Fruit fly (Drosophila melanogaster): Measurements from ENCODE around the gene CG15545.

Gene CG15545

DNA sequence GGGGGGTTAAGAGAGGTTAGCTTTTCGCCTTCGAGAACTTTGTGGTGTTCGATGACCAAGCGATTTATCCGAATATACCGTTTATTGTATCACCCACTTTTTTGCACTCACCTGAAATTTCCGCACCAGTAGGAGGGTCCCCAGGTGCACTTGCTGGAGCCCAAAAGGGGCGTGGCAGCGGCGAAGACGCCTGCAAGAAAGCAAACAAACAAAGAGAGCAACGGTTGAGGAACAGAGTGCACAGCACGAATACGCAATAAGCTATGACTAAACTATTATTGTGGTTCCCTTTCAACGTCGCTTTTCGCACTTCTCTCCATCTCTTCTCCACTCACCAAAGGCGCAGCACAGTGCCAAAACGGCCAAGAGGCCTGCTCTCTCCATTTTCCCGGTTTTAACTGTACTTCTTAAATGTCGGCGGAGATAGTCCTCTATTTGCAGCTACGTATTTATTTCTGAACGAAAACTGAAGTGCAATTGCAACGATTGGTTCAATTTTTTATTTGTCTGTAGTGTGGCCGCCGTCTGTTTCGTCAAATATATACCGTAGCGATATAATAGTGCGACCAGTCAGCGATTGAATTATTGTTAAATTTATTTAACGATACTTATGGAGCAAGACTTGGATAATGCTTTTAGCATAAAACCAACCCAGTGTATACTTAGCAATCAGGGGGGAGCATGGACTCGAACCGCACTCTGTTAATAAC lies 16.6 kb upstream of the CG15545 start, which contains the start of gene Sap-r:
TSS of gene Sap-r (minus strand) at position 513 of the 710 bp plus-strand sequence.
- TF ChIP-seq ttk (optimal IDR thresholded peaks at IDR 0.05) (no peak), Myc (optimal IDR thresholded peaks at IDR 0.05) (no peak), psq (optimal IDR thresholded peaks at IDR 0.05) (no peak), Sin3A (optimal IDR thresholded peaks at IDR 0.05) (no peak), insv (optimal IDR thresholded peaks at IDR 0.05) (no peak), h (optimal IDR thresholded peaks at IDR 0.05) (no peak)

DNA sequence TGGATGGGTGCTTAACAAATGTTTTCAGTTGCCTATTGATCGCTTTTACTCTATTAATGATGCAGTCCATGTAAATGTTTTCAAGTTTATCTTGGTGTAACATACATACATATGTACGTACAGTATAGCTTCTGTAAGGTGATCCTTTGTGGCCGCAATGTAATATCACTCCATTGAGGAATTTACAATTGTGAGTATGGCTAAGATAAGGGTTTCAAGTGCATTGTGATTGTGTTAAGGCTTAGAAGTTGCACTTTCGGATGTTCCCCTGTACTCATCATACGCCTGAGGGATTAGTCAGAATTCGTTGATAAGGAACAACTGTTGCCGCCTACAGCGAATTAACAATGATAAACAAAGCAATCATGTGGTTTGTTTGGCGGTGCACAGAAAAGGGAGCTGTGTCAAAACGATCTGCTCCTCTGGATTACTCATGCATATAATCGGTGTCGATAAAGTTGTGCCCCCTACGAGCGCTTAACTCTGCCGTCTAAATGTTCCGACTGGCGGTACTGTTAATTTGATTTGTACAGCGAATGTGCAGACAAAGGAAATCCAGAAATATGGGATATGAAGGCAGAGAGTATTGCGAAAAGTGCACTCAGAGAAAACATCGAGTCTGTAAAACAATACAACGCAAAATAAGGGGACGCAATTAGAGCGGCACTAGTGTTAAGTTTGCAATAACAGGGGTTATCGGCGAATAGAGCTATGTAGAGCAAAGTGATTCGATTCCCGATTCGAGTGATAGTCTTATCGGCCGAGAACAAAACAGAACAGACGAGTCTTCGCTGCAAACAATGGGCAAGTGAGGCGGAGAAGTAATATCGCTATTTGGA lies 15.8 kb upstream of the CG15545 start:
- TF ChIP-seq Sin3A (optimal IDR thresholded peaks at IDR 0.05) (no peak), Myc (optimal IDR thresholded peaks at IDR 0.05) (no peak), insv (optimal IDR thresholded peaks at IDR 0.05) (no peak), h (optimal IDR thresholded peaks at IDR 0.05) (no peak), ttk (optimal IDR thresholded peaks at IDR 0.05) (no peak), psq (optimal IDR thresholded peaks at IDR 0.05) (no peak)

- TF ChIP-seq psq (optimal IDR thresholded peaks at IDR 0.05) (no peak), ttk (optimal IDR thresholded peaks at IDR 0.05) (no peak), Myc (optimal IDR thresholded peaks at IDR 0.05) (no peak), h (optimal IDR thresholded peaks at IDR 0.05) (no peak), insv (optimal IDR thresholded peaks at IDR 0.05) (no peak), Sin3A (optimal IDR thresholded peaks at IDR 0.05) (no peak)
Measured at dm6 chr3R:30887302-30887701, 15.2 kb upstream of the CG15545 start.

DNA sequence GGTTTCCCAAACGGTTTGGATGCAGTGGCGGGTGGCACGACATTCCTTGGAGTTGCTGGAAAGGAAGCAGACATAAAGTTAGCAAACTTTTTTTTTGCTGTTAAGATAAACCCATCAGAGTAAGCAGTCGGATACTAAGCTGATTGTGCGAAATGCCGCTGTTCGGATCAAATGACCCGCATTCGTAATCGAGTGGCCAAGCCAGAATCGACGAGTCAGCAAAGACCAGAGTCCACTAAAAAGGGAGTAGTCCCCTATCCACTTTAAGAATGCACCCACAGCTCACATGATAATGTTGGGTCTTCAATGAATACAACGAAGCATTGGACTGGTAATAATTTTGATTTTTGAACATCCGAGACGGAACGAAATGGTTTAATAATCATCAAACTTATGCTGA lies 14.7 kb upstream of the CG15545 start:
- no peak for TF ChIP-seq insv (optimal IDR thresholded peaks at IDR 0.05)
- TF ChIP-seq Myc (optimal IDR thresholded peaks at IDR 0.05), result no peak
- no peak for TF ChIP-seq Sin3A (optimal IDR thresholded peaks at IDR 0.05)

dm6 chr3R:30883403-30883802 lies 11.3 kb upstream of the CG15545 start, which contains the start of gene CG15547:
Gene CG15547 (minus strand): TSS chr3R:30883503.
- no peak for TF ChIP-seq Myc (optimal IDR thresholded peaks at IDR 0.05)
- TF ChIP-seq ttk (optimal IDR thresholded peaks at IDR 0.05), result no peak
- TF ChIP-seq Sin3A (optimal IDR thresholded peaks at IDR 0.05), result no peak
- no peak for TF ChIP-seq psq (optimal IDR thresholded peaks at IDR 0.05)
- TF ChIP-seq h (optimal IDR thresholded peaks at IDR 0.05), result no peak
- no peak for TF ChIP-seq insv (optimal IDR thresholded peaks at IDR 0.05)

dm6 chr3R:30880894-30881293 lies 8.7 kb upstream of the CG15545 start, which contains the start of gene CG12071:
Gene CG12071 (minus strand): TSS chr3R:30881027.
- no peak for TF ChIP-seq psq (optimal IDR thresholded peaks at IDR 0.05)
- no peak for TF ChIP-seq Myc (optimal IDR thresholded peaks at IDR 0.05)
- TF ChIP-seq h (optimal IDR thresholded peaks at IDR 0.05), result no peak
- no peak for TF ChIP-seq Sin3A (optimal IDR thresholded peaks at IDR 0.05)
- TF ChIP-seq insv (optimal IDR thresholded peaks at IDR 0.05), result no peak
- no peak for TF ChIP-seq ttk (optimal IDR thresholded peaks at IDR 0.05)

DNA sequence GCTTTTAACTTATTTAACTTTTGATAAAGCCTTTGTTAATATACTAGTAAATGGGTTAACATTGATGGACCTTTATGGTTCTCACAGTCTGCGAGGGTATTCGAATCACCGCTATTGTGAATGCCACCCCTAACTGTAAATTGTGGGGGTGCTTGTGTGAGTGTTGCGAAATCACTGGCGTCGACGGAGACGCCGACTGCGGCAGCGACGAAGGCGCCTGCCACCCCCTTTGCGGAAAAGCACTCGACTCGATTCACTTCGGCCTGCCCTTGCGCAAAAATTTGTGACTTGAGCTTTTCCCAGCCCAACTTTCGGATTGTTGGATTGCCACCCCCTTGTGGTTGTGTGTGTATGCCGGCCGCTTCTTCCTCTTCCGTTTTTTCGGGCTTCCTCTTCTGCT lies 7.9 kb upstream of the CG15545 start:
- TF ChIP-seq h (optimal IDR thresholded peaks at IDR 0.05) (no peak), Myc (optimal IDR thresholded peaks at IDR 0.05) (no peak), psq (optimal IDR thresholded peaks at IDR 0.05) (no peak), insv (optimal IDR thresholded peaks at IDR 0.05) (no peak), ttk (optimal IDR thresholded peaks at IDR 0.05) (no peak), Sin3A (optimal IDR thresholded peaks at IDR 0.05) (no peak)

DNA sequence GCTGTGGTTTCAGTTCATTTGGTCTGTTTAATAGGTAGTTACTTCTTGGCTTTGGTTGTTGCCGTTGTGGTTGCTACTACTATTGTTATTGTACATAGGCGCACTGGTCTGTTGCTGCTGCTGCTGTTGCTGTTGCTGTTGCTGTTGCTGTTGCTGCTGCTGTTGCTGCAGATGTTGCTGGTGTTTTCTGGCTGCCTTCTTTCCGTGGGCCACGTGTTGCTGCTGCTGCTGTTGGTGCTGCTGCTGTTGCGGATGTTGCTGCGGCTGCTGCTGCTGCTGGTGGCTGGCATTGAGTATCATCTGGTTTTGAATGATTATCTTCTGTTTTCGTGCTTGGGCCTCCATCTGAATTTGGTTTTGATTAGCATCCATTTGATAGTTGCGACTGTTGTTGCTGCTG lies 6.0 kb upstream of the CG15545 start:
- TF ChIP-seq insv (optimal IDR thresholded peaks at IDR 0.05), result no peak
- TF ChIP-seq psq (optimal IDR thresholded peaks at IDR 0.05), result no peak
- TF ChIP-seq ttk (optimal IDR thresholded peaks at IDR 0.05), result no peak
- TF ChIP-seq h (optimal IDR thresholded peaks at IDR 0.05), result no peak
- TF ChIP-seq Sin3A (optimal IDR thresholded peaks at IDR 0.05), result no peak
- no peak for TF ChIP-seq Myc (optimal IDR thresholded peaks at IDR 0.05)

DNA sequence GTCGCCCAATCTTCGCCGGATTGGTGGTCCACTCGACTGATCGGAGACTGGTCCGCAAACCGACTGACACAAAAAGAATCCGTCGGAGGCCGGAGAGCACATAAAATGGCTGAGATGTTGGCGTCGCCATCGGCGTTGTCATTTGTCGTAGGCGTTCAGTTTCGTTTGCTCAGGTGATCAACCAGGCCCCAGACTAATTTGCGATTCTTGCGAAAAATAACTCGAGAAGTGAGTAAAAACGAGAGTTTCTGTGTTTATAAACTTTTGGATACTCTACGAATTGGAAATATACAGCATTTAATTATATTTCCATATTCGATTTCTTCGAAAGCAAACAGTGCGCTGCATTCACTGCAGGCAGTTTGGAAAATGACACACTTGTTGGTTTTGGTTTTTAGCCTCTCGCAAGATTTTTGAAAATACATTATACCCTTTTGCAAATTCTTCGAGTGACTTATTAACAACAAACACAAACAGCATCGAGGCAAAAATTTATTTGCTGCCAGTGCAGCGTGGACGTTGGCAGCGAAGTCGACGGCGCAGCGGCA lies 4.1 kb upstream of the CG15545 start, which contains the start of gene CG15546:
TSS of gene CG15546 (minus strand) at position 51 of the 548 bp plus-strand sequence.
- no peak for TF ChIP-seq insv (optimal IDR thresholded peaks at IDR 0.05)
- TF ChIP-seq h (optimal IDR thresholded peaks at IDR 0.05), result no peak

- no peak for TF ChIP-seq insv (optimal IDR thresholded peaks at IDR 0.05)
- TF ChIP-seq psq (optimal IDR thresholded peaks at IDR 0.05), result no peak
Measured at dm6 chr3R:30874679-30875078, 2.5 kb upstream of the CG15545 start.

DNA sequence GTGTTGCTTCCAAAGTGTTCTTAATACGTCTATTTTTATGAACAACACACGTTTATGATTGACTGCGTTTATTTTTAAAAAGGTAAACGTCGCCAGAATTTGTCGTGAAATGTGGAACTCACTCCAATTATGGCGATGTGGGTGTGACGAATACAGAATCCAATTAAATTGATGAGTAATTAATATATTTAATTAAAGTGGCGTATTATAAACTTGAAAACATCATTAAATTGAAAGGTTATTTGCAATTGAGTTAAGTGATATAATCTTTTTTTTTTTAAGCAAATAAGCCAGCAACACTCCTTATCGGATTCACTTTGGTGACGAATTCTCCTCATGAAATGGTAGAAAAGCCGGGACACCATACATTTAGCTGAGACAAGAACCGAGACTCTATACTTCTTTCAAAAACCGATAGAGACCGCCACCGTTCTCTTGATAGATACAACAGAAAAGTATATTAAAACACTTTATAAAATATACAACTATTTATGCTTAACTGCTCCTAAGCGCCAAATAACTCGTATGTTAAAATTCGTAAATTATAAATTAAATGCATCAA lies 1.8 kb downstream of the CG15545 start:
- no peak for TF ChIP-seq ttk (optimal IDR thresholded peaks at IDR 0.05)
- TF ChIP-seq insv (optimal IDR thresholded peaks at IDR 0.05), result no peak
- TF ChIP-seq Sin3A (optimal IDR thresholded peaks at IDR 0.05), result no peak
- no peak for TF ChIP-seq psq (optimal IDR thresholded peaks at IDR 0.05)
- TF ChIP-seq h (optimal IDR thresholded peaks at IDR 0.05), result no peak
- TF ChIP-seq Myc (optimal IDR thresholded peaks at IDR 0.05), result no peak

dm6 chr3R:30867232-30867631 lies 4.9 kb downstream of the CG15545 start, which contains the start of gene Cpr100A:
Gene Cpr100A (plus strand): TSS chr3R:30867521.
- TF ChIP-seq h (optimal IDR thresholded peaks at IDR 0.05) (no peak), psq (optimal IDR thresholded peaks at IDR 0.05) (no peak), Myc (optimal IDR thresholded peaks at IDR 0.05) (no peak), Sin3A (optimal IDR thresholded peaks at IDR 0.05) (no peak), ttk (optimal IDR thresholded peaks at IDR 0.05) (no peak), insv (optimal IDR thresholded peaks at IDR 0.05) (no peak)

Measured in Kc167 (cell line).